Worm (Caenorhabditis elegans): Measurements from ENCODE around the gene mrps-7.

DNA sequence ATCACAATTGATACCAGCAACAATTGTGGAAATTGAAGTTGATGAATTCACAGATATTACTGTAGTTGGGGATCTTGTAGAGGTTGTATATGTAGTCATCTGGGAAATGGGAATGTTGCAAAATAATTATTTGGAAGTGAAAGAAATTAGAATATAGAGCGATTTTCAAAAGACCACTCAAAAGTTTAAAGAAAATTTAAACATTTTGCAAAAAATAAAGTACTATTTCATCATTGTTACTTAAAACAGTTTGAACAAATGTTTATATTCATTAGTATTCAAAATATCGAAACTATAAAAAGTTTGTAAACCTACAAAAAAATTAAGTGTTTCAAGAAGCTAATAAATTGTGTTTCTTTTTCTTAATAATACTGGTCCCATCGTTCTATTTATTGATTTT lies 48.8 kb upstream of the mrps-7 start, which contains the start of gene Y57G11C.46:
- TF ChIP-seq ref-1 (GFP tag; conservative IDR thresholded peaks at IDR 0.05) (no peak), cog-1 (tag; optimal IDR thresholded peaks at IDR 0.05) (no peak), ztf-23 (GFP tag; IDR thresholded peaks at IDR 0.05) (no peak), flt-1 (GFP tag; IDR thresholded peaks at IDR 0.05) (no peak), med-1 (GFP tag; optimal IDR thresholded peaks at IDR 0.05; ENCODE audit: insufficient read depth) (no peak), ztf-29 (GFP tag; IDR thresholded peaks at IDR 0.05) (no peak), tab-1 (GFP tag; IDR thresholded peaks at IDR 0.05) (no peak), klf-2 (GFP tag; conservative IDR thresholded peaks at IDR 0.05) (no peak)

Data from whole organism, midembryonic.